Fruit fly (Drosophila melanogaster) whole organism, embryonic: ENCODE results near the gene senju.

Experiments used
- Antp ChIP-seq: fragments of 200-800 bp; sonication (Bioruptor generic); optimal IDR thresholded peaks from 3 replicates; lab custom pipeline; 2016; ENCODE audit warnings: missing biosample characterization, missing genetic modification characterization
- Atf-2 ChIP-seq: fragments of 200-800 bp; sonication (Bioruptor generic); optimal IDR thresholded peaks from 2 replicates; lab custom pipeline; 2016; ENCODE audit warnings: missing biosample characterization, missing genetic modification characterization
- CG10209 ChIP-seq: fragments of 200-800 bp; sonication (Bioruptor generic); optimal IDR thresholded peaks from 3 replicates; lab custom pipeline; 2017; ENCODE audit warnings: missing biosample characterization, mild to moderate bottlenecking, missing genetic modification characterization, missing genetic modification reagents
- CG10321 ChIP-seq: fragments of 200-800 bp; sonication (Bioruptor generic); IDR thresholded peaks from 2 replicates; pipeline ENCODE4 v1.3.6; 2022; ENCODE audit warnings: missing biosample characterization, missing genetic modification characterization
- CG11695 ChIP-seq: fragments of 200-800 bp; sonication (Bioruptor generic); IDR thresholded peaks from 3 replicates; pipeline ENCODE4 v1.3.6; 2022; ENCODE audit warnings: missing biosample characterization, missing genetic modification characterization
- CG12744 ChIP-seq: fragments of 200-800 bp; sonication (Bioruptor generic); optimal IDR thresholded peaks from 2 replicates; lab custom pipeline; 2016; ENCODE audit warnings: missing biosample characterization, missing genetic modification characterization
- CG15514 ChIP-seq: fragments of 200-800 bp; sonication (Bioruptor generic); optimal IDR thresholded peaks from 3 replicates; lab custom pipeline; 2017; ENCODE audit warnings: missing biosample characterization, missing genetic modification characterization, mild to moderate bottlenecking, moderate library complexity, missing genetic modification reagents
- CG16863 ChIP-seq: fragments of 200-800 bp; sonication (Bioruptor generic); optimal IDR thresholded peaks from 3 replicates; lab custom pipeline; 2016; ENCODE audit warnings: missing biosample characterization, missing genetic modification characterization
- CG17186 ChIP-seq: fragments of 200-800 bp; sonication (Bioruptor generic); optimal IDR thresholded peaks from 3 replicates; lab custom pipeline; 2017; ENCODE audit warnings: missing biosample characterization, missing genetic modification reagents, missing genetic modification characterization
- CG17385 ChIP-seq: fragments of 200-800 bp; sonication (Bioruptor generic); optimal IDR thresholded peaks from 3 replicates; lab custom pipeline; 2018; ENCODE audit warnings: missing biosample characterization, mild to moderate bottlenecking, missing genetic modification characterization
- CG17568 ChIP-seq: fragments of 200-800 bp; sonication (Bioruptor generic); optimal IDR thresholded peaks from 2 replicates; lab custom pipeline; 2018; ENCODE audit warnings: missing biosample characterization, mild to moderate bottlenecking, missing genetic modification characterization, moderate library complexity
- CG30020 ChIP-seq: fragments of 200-800 bp; optimal IDR thresholded peaks from 2 replicates; lab custom pipeline; 2019; ENCODE audit warnings: missing biosample characterization, mild to moderate bottlenecking, missing genetic modification characterization, moderate library complexity
- CG3281 ChIP-seq: fragments of 200-800 bp; sonication (Bioruptor generic); optimal IDR thresholded peaks from 3 replicates; lab custom pipeline; 2017; ENCODE audit warnings: missing biosample characterization, mild to moderate bottlenecking, missing genetic modification characterization
- CG43689 ChIP-seq: fragments of 200-800 bp; sonication (Bioruptor generic); IDR thresholded peaks from 2 replicates; pipeline ENCODE4 v1.3.6; 2022; ENCODE audit warnings: missing biosample characterization, missing genetic modification characterization
- CG5953 ChIP-seq: fragments of 200-800 bp; sonication (Bioruptor generic); IDR thresholded peaks from 2 replicates; pipeline ENCODE4 v1.3.6; 2022; ENCODE audit warnings: missing biosample characterization, missing genetic modification characterization
- CG8290 ChIP-seq, 3 experiments: fragments of 200-800 bp; sonication (Bioruptor generic); optimal IDR thresholded peaks; 2 replicates each; lab custom pipeline; 2016 to 2019; ENCODE audit warnings: missing biosample characterization in 3 of 3, missing genetic modification characterization in 3 of 3, mild to moderate bottlenecking in 2 of 3, moderate library complexity in 1 of 3
- CG8359 ChIP-seq: fragments of 200-800 bp; sonication (Bioruptor generic); optimal IDR thresholded peaks from 2 replicates; lab custom pipeline; 2017; ENCODE audit warnings: missing biosample characterization, mild to moderate bottlenecking, missing genetic modification characterization, borderline replicate concordance
- CG8478 ChIP-seq: fragments of >200 bp; optimal IDR thresholded peaks from 2 replicates; lab custom pipeline; 2018
- CG9609 ChIP-seq: fragments of 200-800 bp; sonication (Bioruptor generic); optimal IDR thresholded peaks from 3 replicates; lab custom pipeline; 2016; ENCODE audit warnings: missing biosample characterization, missing genetic modification characterization
- CG9876 ChIP-seq: fragments of 200-800 bp; sonication (Bioruptor generic); optimal IDR thresholded peaks from 2 replicates; lab custom pipeline; 2016; ENCODE audit warnings: missing biosample characterization, missing genetic modification characterization
- Dfd ChIP-seq, 2 experiments: fragments of >200 bp; optimal IDR thresholded peaks; 2 replicates each; lab custom pipeline; 2017; ENCODE audit warnings: missing biosample characterization in 2 of 2, missing genetic modification characterization in 2 of 2
- Dip2 ChIP-seq: fragments of 200-800 bp; sonication (Bioruptor generic); IDR thresholded peaks from 2 replicates; pipeline ENCODE4 v1.3.6; 2022; ENCODE audit warnings: missing biosample characterization, missing genetic modification characterization
- Hsf ChIP-seq: fragments of 200-800 bp; sonication (Bioruptor generic); optimal IDR thresholded peaks from 3 replicates; lab custom pipeline; 2016; ENCODE audit warnings: missing biosample characterization, missing genetic modification characterization
- MTF-1 ChIP-seq: fragments of 200-800 bp; sonication (Bioruptor generic); optimal IDR thresholded peaks from 2 replicates; lab custom pipeline; 2018; ENCODE audit warnings: missing biosample characterization, mild to moderate bottlenecking, missing genetic modification characterization, borderline replicate concordance
- Pdp1 ChIP-seq, 2 experiments: fragments of 200-800 bp; sonication (Bioruptor generic); optimal IDR thresholded peaks; 3 replicates each; lab custom pipeline; 2016; ENCODE audit warnings: missing biosample characterization in 2 of 2, missing genetic modification characterization in 2 of 2, mild to moderate bottlenecking in 1 of 2, moderate library complexity in 1 of 2
- Tbp ChIP-seq: fragments of >200 bp; optimal IDR thresholded peaks from 2 replicates; lab custom pipeline; 2018; ENCODE audit warnings: missing biosample characterization, missing genetic modification characterization
- ab ChIP-seq: fragments of 200-800 bp; sonication (Bioruptor generic); optimal IDR thresholded peaks from 2 replicates; lab custom pipeline; 2016; ENCODE audit warnings: missing biosample characterization, missing genetic modification characterization
- ap ChIP-seq: fragments of 200-800 bp; sonication (Bioruptor generic); IDR thresholded peaks from 2 replicates; pipeline ENCODE4 v1.3.6; 2022; ENCODE audit warnings: missing biosample characterization, missing genetic modification characterization
- ara ChIP-seq: fragments of 200-800 bp; sonication (Bioruptor generic); IDR thresholded peaks from 2 replicates; pipeline ENCODE4 v1.3.6; 2022; ENCODE audit warnings: missing biosample characterization, missing genetic modification characterization
- ase ChIP-seq: fragments of 200-800 bp; sonication (Bioruptor generic); IDR thresholded peaks from 3 replicates; pipeline ENCODE4 v1.3.6; 2022; ENCODE audit warnings: missing biosample characterization, missing genetic modification characterization
- br ChIP-seq: fragments of >200 bp; optimal IDR thresholded peaks from 2 replicates; lab custom pipeline; 2017
- crp ChIP-seq, 2 experiments: fragments of 200-800 bp; sonication (Bioruptor generic); optimal IDR thresholded peaks; 2 replicates in 1 of 2; 3 replicates in 1 of 2; lab custom pipeline; 2017; ENCODE audit warnings: missing biosample characterization in 2 of 2, missing genetic modification characterization in 2 of 2, mild to moderate bottlenecking in 1 of 2, moderate library complexity in 1 of 2
- dan ChIP-seq: fragments of 200-800 bp; sonication (Bioruptor generic); IDR thresholded peaks from 2 replicates; pipeline ENCODE4 v1.3.6; 2022; ENCODE audit warnings: missing biosample characterization, missing genetic modification characterization
- danr ChIP-seq: fragments of 200-800 bp; sonication (Bioruptor generic); IDR thresholded peaks from 2 replicates; pipeline ENCODE4 v1.3.6; 2022; ENCODE audit warnings: missing biosample characterization, missing genetic modification characterization
- gem ChIP-seq: fragments of 200-800 bp; sonication (Bioruptor generic); optimal IDR thresholded peaks from 2 replicates; lab custom pipeline; 2019; ENCODE audit warnings: missing biosample characterization, mild to moderate bottlenecking, missing genetic modification characterization, moderate library complexity
- gfzf ChIP-seq: fragments of 200-800 bp; sonication (Bioruptor generic); optimal IDR thresholded peaks from 2 replicates; lab custom pipeline; 2016; ENCODE audit warnings: missing biosample characterization, mild to moderate bottlenecking, missing genetic modification characterization, moderate library complexity
- grau ChIP-seq: fragments of 200-800 bp; optimal IDR thresholded peaks from 3 replicates; lab custom pipeline; 2019; ENCODE audit warnings: missing biosample characterization, mild to moderate bottlenecking, missing genetic modification characterization, moderate library complexity
- gsb-n ChIP-seq: fragments of 200-800 bp; sonication (Bioruptor generic); optimal IDR thresholded peaks from 3 replicates; lab custom pipeline; 2018; ENCODE audit warnings: missing biosample characterization, mild to moderate bottlenecking, missing genetic modification characterization
- hb ChIP-seq: fragments of 200-800 bp; sonication (Bioruptor generic); IDR thresholded peaks from 3 replicates; pipeline ENCODE4 v1.3.6; 2022; ENCODE audit warnings: missing biosample characterization, missing genetic modification characterization; ENCODE audit not compliant: partially characterized antibody
- jumu ChIP-seq: fragments of 200-800 bp; sonication (Bioruptor generic); optimal IDR thresholded peaks from 3 replicates; lab custom pipeline; 2016; ENCODE audit warnings: missing biosample characterization, missing genetic modification characterization
- luna ChIP-seq: fragments of 200-800 bp; sonication (Bioruptor generic); optimal IDR thresholded peaks from 2 replicates; lab custom pipeline; 2016; ENCODE audit warnings: missing biosample characterization, missing genetic modification characterization
- pfk ChIP-seq: fragments of 200-800 bp; sonication (Bioruptor generic); optimal IDR thresholded peaks from 2 replicates; lab custom pipeline; 2018; ENCODE audit warnings: missing biosample characterization, mild to moderate bottlenecking, missing genetic modification characterization, moderate library complexity
- pum ChIP-seq: fragments of 200-800 bp; sonication (Bioruptor generic); optimal IDR thresholded peaks from 2 replicates; lab custom pipeline; 2016; ENCODE audit warnings: missing biosample characterization, missing genetic modification characterization
- pzg ChIP-seq: fragments of 200-800 bp; sonication (Bioruptor generic); optimal IDR thresholded peaks from 3 replicates; lab custom pipeline; 2018; ENCODE audit warnings: missing biosample characterization, mild to moderate bottlenecking, missing genetic modification characterization, moderate library complexity
- sc ChIP-seq, 3 experiments: fragments of >200 bp in 2 of 3; fragments of 200-800 bp in 1 of 3; sonication (Bioruptor generic) in 1 of 3; optimal IDR thresholded peaks; 2 replicates in 2 of 3; 3 replicates in 1 of 3; lab custom pipeline; 2017; ENCODE audit warnings: mild to moderate bottlenecking in 1 of 3, missing biosample characterization in 1 of 3, missing genetic modification characterization in 1 of 3, missing genetic modification reagents in 1 of 3
- sna ChIP-seq: fragments of 200-800 bp; sonication (Bioruptor generic); IDR thresholded peaks from 2 replicates; pipeline ENCODE4 v1.3.6; 2022; ENCODE audit warnings: missing biosample characterization, missing genetic modification characterization; ENCODE audit not compliant: partially characterized antibody
- ssp ChIP-seq: fragments of 200-800 bp; sonication (Bioruptor generic); IDR thresholded peaks from 2 replicates; pipeline ENCODE4 v1.3.6; 2022; ENCODE audit warnings: missing biosample characterization, missing genetic modification characterization
- stc ChIP-seq: fragments of 200-800 bp; sonication (Bioruptor generic); IDR thresholded peaks from 2 replicates; pipeline ENCODE4 v1.3.6; 2022; ENCODE audit warnings: missing biosample characterization, missing genetic modification characterization
- trh ChIP-seq: fragments of 200-800 bp; sonication (Bioruptor generic); optimal IDR thresholded peaks from 2 replicates; lab custom pipeline; 2016; ENCODE audit warnings: missing biosample characterization, missing genetic modification characterization
- unpg ChIP-seq: fragments of 200-800 bp; sonication (Bioruptor generic); optimal IDR thresholded peaks from 3 replicates; lab custom pipeline; 2018; ENCODE audit warnings: missing biosample characterization, mild to moderate bottlenecking, missing genetic modification characterization, moderate library complexity

Gene senju

DNA sequence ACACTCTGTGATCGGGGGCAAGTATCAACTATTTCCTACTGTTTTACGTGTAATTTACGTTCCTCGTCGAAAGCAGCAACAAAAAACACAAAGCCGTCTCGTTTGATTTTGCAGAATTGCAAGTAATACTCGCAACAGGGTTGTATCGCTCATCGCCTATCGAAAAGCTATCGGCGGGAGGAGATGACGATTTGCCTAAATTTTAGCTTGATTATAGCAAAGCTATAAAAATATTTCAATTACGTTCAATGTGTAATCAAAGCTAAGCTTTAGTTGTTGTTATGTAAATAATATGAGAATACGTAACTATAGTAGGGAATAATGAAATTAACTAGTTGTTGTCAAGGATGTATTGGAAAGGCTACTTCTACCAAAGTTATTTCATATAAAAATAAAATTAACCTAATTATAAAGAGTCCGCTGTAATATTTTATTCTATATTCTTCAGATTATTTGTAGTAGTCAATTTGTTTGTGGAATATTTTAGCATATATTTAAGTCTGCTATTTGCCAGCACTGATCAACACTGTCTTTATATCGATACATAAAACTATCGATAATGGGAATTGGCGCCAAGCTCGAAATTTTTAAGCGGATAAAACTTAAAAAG is 7.1 kb downstream of the senju start, which contains the start of gene Rpn11 (continued):
- TF ChIP-seq CG8359 (GFP tag; lab: Kevin White, UChicago): peak; percentile 8
- peak; percentile 58 for TF ChIP-seq CG17385 (GFP tag; lab: Kevin White, UChicago)
- peak; percentile 65 for TF ChIP-seq CG30020 (tag; lab: Kevin White, UChicago)
- TF ChIP-seq stc (GFP tag; lab: Robert Waterston, UW): no peak
- TF ChIP-seq hb (GFP tag; lab: Robert Waterston, UW): no peak
- peak; percentile 3 for TF ChIP-seq gfzf (GFP tag; lab: Kevin White, UChicago)
- no peak for TF ChIP-seq ssp (GFP tag; lab: Robert Waterston, UW)
- TF ChIP-seq CG5953 (GFP tag; lab: Robert Waterston, UW): no peak
- peak; percentile 54 for TF ChIP-seq CG3281 (GFP tag; lab: Kevin White, UChicago)
- no peak for TF ChIP-seq Dip2 (GFP tag; lab: Robert Waterston, UW)
- TF ChIP-seq ab: no peak
- peak; percentile 23 for TF ChIP-seq CG17568 (GFP tag; lab: Kevin White, UChicago)
- peak; percentile 47 for TF ChIP-seq gsb-n (tag; lab: Kevin White, UChicago)
- peak; percentile 31 for TF ChIP-seq Atf-2 (GFP tag; lab: Kevin White, UChicago)
- peak; percentile 41 for TF ChIP-seq unpg (GFP tag; lab: Kevin White, UChicago)
- TF ChIP-seq pfk (GFP tag; lab: Kevin White, UChicago): no peak
- no peak for TF ChIP-seq danr (GFP tag; lab: Robert Waterston, UW)
- TF ChIP-seq CG9609 (GFP tag; lab: Kevin White, UChicago): no peak
- peak; percentile 36 for TF ChIP-seq trh (GFP tag; lab: Kevin White, UChicago)
- TF ChIP-seq CG16863: no peak
- no peak for TF ChIP-seq CG8478 (lab: Kevin White, UChicago)
- TF ChIP-seq CG15514 (GFP tag; lab: Kevin White, UChicago): peak; percentile 30
- TF ChIP-seq pum (GFP tag; lab: Kevin White, UChicago): no peak
- TF ChIP-seq grau: peak; percentile 74
- TF ChIP-seq ap: peak; percentile 34; the same call in 1 of the 2 replicates
- TF ChIP-seq CG17186 (GFP tag; lab: Kevin White, UChicago): no peak
- peak; percentile 58 for TF ChIP-seq CG10209 (GFP tag; lab: Kevin White, UChicago)
- no peak for TF ChIP-seq dan (GFP tag; lab: Robert Waterston, UW)
- TF ChIP-seq sc (optimal IDR thresholded peaks at IDR 0.05; lab: Kevin White, UChicago): no peak
- TF ChIP-seq sc (GFP tag; optimal IDR thresholded peaks at IDR 0.05; lab: Kevin White, UChicago): peak; percentile 24
- TF ChIP-seq Antp (GFP tag; lab: Kevin White, UChicago): peak; percentile 18
- TF ChIP-seq CG10321 (GFP tag; lab: Robert Waterston, UW): no peak
- peak; percentile 83 for TF ChIP-seq gem
- peak; percentile 56 to 63 for TF ChIP-seq Pdp1 (GFP tag; optimal IDR thresholded peaks at IDR 0.05; lab: Kevin White, UChicago)
- TF ChIP-seq luna: no peak
- peak in 1 of 2 experiments; percentile 20 for TF ChIP-seq crp (GFP tag; optimal IDR thresholded peaks at IDR 0.05; lab: Kevin White, UChicago)
- peak; percentile 50 for TF ChIP-seq pzg (GFP tag; lab: Kevin White, UChicago)
- no peak for TF ChIP-seq sna (GFP tag; lab: Robert Waterston, UW)
- TF ChIP-seq CG9876 (GFP tag; lab: Kevin White, UChicago): no peak
- TF ChIP-seq CG12744: peak; percentile 35
- no peak for TF ChIP-seq ase (GFP tag; lab: Robert Waterston, UW)
- TF ChIP-seq MTF-1 (GFP tag; lab: Kevin White, UChicago): no peak
- no peak for TF ChIP-seq CG11695 (GFP tag; lab: Robert Waterston, UW)
- peak; percentile 59 for TF ChIP-seq Hsf (GFP tag; lab: Kevin White, UChicago)
- TF ChIP-seq Tbp: no peak
- TF ChIP-seq CG43689 (GFP tag; lab: Robert Waterston, UW): no peak
- no peak for TF ChIP-seq Dfd (GFP tag; optimal IDR thresholded peaks at IDR 0.05; lab: Kevin White, UChicago)
- no peak for TF ChIP-seq br (lab: Kevin White, UChicago)
- TF ChIP-seq ara: 0 out of 2 replicates have a peak, but pooled peaks have one; percentile 18
- no peak for TF ChIP-seq jumu
- TF ChIP-seq CG8290 (GFP tag; optimal IDR thresholded peaks at IDR 0.05; lab: Kevin White, UChicago): peak; percentile 36
- TF ChIP-seq CG8290 (tag; optimal IDR thresholded peaks at IDR 0.05; lab: Kevin White, UChicago): peak; percentile 16 to 58
